Worm (Caenorhabditis elegans): Measurements from ENCODE around the gene F59D12.3.
A peak's percentile ranks its signal among the peaks of the same experiment; 100 is the strongest.

F59D12.3 gene

DNA sequence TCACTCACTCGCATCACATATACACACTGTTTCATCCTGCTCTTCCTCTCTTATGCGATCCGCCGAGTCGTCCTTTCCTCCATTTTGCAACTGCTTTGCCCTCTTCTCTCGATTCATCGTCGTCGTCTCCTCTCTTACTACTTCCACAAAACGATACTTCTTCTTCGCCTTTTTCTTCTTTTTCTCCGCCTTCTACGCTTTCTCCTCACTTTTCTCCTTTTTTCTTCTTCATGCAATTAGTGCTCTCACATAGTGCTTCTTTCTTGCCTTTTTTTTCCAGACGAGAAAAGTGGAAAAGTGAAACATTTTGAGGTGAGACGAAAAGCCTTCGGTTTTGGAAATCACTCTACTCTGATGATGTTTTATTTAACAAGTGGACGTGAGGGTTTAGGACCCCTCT, 8.8 kb upstream of the F59D12.3 start:
- TF ChIP-seq lin-39 (tag; optimal IDR thresholded peaks at IDR 0.05) (peak; percentile 14), hmg-11 (tag; optimal IDR thresholded peaks at IDR 0.05) (peak; percentile 6), nfya-1 (tag; optimal IDR thresholded peaks at IDR 0.05; ENCODE audit: insufficient read depth) (peak; percentile 25), elt-3 (tag; optimal IDR thresholded peaks at IDR 0.05) (no peak), nhr-237 (tag; optimal IDR thresholded peaks at IDR 0.05) (no peak), fkh-10 (GFP tag; optimal IDR thresholded peaks at IDR 0.05) (peak; percentile 44), ztf-11 (tag; optimal IDR thresholded peaks at IDR 0.05) (no peak)

DNA sequence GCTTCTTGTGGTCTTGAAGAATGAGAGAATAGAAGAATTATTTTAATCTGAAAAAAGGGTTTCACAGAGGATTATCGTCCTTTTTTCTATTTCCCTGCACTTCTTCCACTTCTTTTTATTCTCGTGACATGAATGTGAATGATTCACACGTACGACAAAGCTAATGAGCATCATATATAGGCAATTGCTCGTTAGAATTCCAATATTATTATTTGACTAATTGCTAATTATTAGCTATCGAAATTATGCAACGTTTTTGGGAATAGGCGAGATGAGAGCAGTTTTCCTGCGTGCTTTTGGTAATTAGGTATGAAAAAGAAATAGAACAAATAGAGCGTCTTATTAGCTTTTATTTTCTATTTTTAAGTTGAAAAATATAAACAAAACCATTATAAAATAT, 7.0 kb upstream of the F59D12.3 start:
- no peak for TF ChIP-seq jun-1 (tag; optimal IDR thresholded peaks at IDR 0.05)
- no peak for TF ChIP-seq aly-2 (tag; optimal IDR thresholded peaks at IDR 0.05)

DNA sequence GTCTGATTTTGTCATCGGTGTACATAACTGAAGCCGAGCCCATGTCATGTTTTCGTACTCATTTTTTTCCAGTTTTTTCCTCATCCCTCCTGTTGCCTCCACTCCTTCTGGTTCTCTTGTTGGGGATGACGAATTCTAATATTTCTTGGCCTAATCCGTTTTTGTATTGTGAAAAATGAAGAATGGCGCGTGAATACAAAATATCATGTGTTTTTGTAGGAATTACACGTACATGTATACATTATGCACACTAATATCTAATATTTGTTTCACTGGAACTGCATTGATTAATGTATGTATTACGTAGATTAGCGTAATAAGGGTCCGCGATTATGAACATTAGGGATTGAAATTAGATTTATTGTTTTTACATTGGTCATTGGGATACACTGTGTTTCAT, 4.9 kb upstream of the F59D12.3 start:
- TF ChIP-seq zag-1 (tag; optimal IDR thresholded peaks at IDR 0.05) = no peak
- no peak for TF ChIP-seq unc-62 (GFP tag; optimal IDR thresholded peaks at IDR 0.05)
- no peak for TF ChIP-seq mdl-1 (tag; optimal IDR thresholded peaks at IDR 0.05)
- TF ChIP-seq nhr-67 (tag; optimal IDR thresholded peaks at IDR 0.05) = no peak
- no peak for TF ChIP-seq snpc-4 (tag; optimal IDR thresholded peaks at IDR 0.05)

DNA sequence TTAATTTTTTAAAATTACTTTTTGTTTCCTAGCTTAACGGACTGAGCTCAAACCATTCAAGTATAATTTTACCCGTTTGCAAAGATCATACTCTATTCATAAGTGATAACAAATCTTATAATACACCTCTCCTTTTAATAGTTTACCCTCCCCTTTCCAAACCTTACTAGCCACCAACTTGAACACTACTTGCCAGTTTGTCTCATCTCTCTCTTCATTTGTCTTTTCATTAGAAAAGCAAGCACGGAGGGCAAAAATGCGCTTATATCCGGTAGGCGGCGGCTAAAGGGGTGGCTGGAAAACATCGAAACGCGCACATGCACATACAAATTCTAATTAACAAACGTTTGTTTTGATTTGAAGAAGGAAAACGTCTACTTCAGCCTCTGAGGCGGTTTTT, 4.2 kb upstream of the F59D12.3 start:
- TF ChIP-seq eor-1 (tag; optimal IDR thresholded peaks at IDR 0.05) (no peak), elt-2 (tag; optimal IDR thresholded peaks at IDR 0.05) (no peak), snpc-4 (tag; optimal IDR thresholded peaks at IDR 0.05) (no peak), unc-39 (tag; optimal IDR thresholded peaks at IDR 0.05) (no peak), ztf-4 (tag; optimal IDR thresholded peaks at IDR 0.05) (no peak)

DNA sequence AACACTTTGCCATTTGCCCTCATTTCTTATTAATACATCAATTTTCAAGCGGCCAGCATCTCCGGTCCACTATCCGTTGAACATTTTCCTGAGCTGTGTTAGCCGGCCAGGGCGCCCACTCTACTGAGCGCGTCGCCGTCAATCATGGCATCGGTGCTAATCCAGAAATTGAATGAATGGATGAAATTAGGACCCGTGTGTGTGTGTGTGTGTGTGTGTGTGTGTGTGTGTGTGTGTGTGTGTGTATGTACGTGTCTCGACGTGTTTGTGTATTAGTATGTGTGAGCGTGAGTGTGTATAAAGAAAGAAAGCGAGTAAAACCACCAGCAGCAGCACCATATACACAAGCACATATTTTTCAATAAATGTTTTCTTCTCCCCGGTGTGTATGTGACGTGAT, 2.4 kb upstream of the F59D12.3 start:
- TF ChIP-seq lin-39 (tag; optimal IDR thresholded peaks at IDR 0.05) (peak; percentile 55), nhr-67 (tag; optimal IDR thresholded peaks at IDR 0.05) (no peak), ztf-11 (tag; optimal IDR thresholded peaks at IDR 0.05) (no peak), nhr-25 (tag; optimal IDR thresholded peaks at IDR 0.05) (no peak)

DNA sequence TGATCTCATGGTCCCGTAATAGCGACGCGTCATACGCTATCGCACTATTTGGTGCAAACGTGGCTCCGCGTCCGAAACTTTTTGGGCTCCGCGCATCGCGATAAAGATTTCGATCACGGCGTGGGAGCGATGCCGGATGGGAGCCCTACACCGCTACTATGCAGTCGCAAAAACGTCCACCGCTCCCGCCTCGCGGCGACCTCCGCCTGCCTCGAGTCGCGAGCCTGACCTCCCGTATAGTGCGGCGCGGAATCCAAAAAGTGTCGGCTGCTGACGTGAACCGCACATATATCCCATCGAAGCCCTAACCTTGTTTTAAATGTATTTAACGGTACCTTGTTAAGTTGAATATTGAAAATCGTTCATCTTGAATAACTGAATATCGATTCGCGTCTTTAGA, 341 bp downstream of the F59D12.3 start:
- TF ChIP-seq ceh-82 (tag; optimal IDR thresholded peaks at IDR 0.05) = no peak
- TF ChIP-seq elt-1 (tag; optimal IDR thresholded peaks at IDR 0.05) = no peak
- no peak for TF ChIP-seq aly-2 (tag; optimal IDR thresholded peaks at IDR 0.05)
- TF ChIP-seq eor-1 (tag; optimal IDR thresholded peaks at IDR 0.05) = no peak
- TF ChIP-seq nhr-11 (tag; optimal IDR thresholded peaks at IDR 0.05) = no peak
- TF ChIP-seq unc-62 (GFP tag; optimal IDR thresholded peaks at IDR 0.05) = no peak
- TF ChIP-seq mdl-1 (tag; optimal IDR thresholded peaks at IDR 0.05) = no peak
- TF ChIP-seq ztf-4 (tag; optimal IDR thresholded peaks at IDR 0.05) = no peak
- TF ChIP-seq nhr-23 (tag; optimal IDR thresholded peaks at IDR 0.05) = no peak
- TF ChIP-seq ama-1 (optimal IDR thresholded peaks at IDR 0.05) = no peak
- TF ChIP-seq nhr-43 (tag; optimal IDR thresholded peaks at IDR 0.05; ENCODE audit: poor library complexity, severe bottlenecking) = no peak
- no peak for TF ChIP-seq elt-3 (tag; optimal IDR thresholded peaks at IDR 0.05)
- no peak for TF ChIP-seq nfya-1 (tag; optimal IDR thresholded peaks at IDR 0.05; ENCODE audit: insufficient read depth)
- TF ChIP-seq skn-1 (tag; optimal IDR thresholded peaks at IDR 0.05) = no peak
- no peak for TF ChIP-seq egl-27 (tag; optimal IDR thresholded peaks at IDR 0.05)
- no peak for TF ChIP-seq lin-15B (tag; optimal IDR thresholded peaks at IDR 0.05)
- no peak for TF ChIP-seq nhr-77 (tag; optimal IDR thresholded peaks at IDR 0.05)

DNA sequence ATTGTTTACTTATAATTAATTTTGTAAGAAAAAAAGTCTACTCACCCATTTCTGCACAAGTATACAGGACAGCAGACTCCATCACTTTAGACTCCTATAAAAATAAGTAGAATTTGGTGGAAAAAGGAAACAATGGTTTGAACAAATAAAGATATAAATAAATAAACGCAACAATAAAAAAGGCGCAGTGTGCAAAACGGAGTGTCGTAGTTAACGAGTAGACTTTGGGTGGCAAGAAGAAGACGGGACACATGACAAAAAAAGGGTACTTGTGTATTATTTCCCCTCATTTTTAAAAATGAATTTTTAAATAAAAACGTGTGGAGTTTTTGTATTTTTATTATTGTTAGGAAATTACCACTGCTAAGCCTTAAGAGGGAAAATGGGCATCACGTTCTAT, 3.5 kb downstream of the F59D12.3 start, which contains the start of gene F59D12.5:
TSS of gene F59D12.5 (minus strand) at position 94 of the 400 bp plus-strand sequence.
- no peak for TF ChIP-seq pqm-1 (tag; optimal IDR thresholded peaks at IDR 0.05)
- TF ChIP-seq pha-4 (tag; optimal IDR thresholded peaks at IDR 0.05) = peak; percentile 78
- TF ChIP-seq egl-5 (tag; optimal IDR thresholded peaks at IDR 0.05) = peak; percentile 9
- TF ChIP-seq nhr-23 (tag; optimal IDR thresholded peaks at IDR 0.05) = no peak
- no peak for TF ChIP-seq tbx-2 (tag; optimal IDR thresholded peaks at IDR 0.05)
- no peak for TF ChIP-seq R02D3.7 (tag; optimal IDR thresholded peaks at IDR 0.05)
- TF ChIP-seq unc-39 (tag; optimal IDR thresholded peaks at IDR 0.05) = no peak
- no peak for TF ChIP-seq ceh-28 (tag; optimal IDR thresholded peaks at IDR 0.05)
- no peak for TF ChIP-seq fos-1 (tag; optimal IDR thresholded peaks at IDR 0.05)
- no peak for TF ChIP-seq nhr-11 (tag; optimal IDR thresholded peaks at IDR 0.05)
- TF ChIP-seq nfya-1 (tag; optimal IDR thresholded peaks at IDR 0.05; ENCODE audit: insufficient read depth) = peak; percentile 35
